Fruit fly (Drosophila melanogaster): ENCODE data around the gene CG46310.

- no peak for TF ChIP-seq psq (optimal IDR thresholded peaks at IDR 0.05)
- TF ChIP-seq insv (optimal IDR thresholded peaks at IDR 0.05) = no peak
- TF ChIP-seq ttk (optimal IDR thresholded peaks at IDR 0.05) = no peak
- no peak for TF ChIP-seq Myc (optimal IDR thresholded peaks at IDR 0.05)
Observed at dm6 chr3R:23143440-23143839, 30.2 kb upstream of the CG46310 start.

All from Kc167 (cell line).